Fruit fly (Drosophila melanogaster): ENCODE data around the gene CG9525.

CG9525 gene

dm6 chr2L:8957152-8957551, 5.0 kb downstream of the CG9525 start:
- TF ChIP-seq CG32532 (GFP tag; IDR thresholded peaks at IDR 0.05): no peak
- TF ChIP-seq CG14860 (GFP tag; IDR thresholded peaks at IDR 0.05; ENCODE audit: partially characterized antibody): no peak
- peak; percentile 72 for TF ChIP-seq sens (GFP tag)
- TF ChIP-seq twi (tag; optimal IDR thresholded peaks at IDR 0.05): peak; percentile 3
- TF ChIP-seq H15 (GFP tag; IDR thresholded peaks at IDR 0.05): no peak
- no peak for TF ChIP-seq CG7928 (GFP tag; optimal IDR thresholded peaks at IDR 0.05)
- peak; percentile 70 for TF ChIP-seq gem (tag; optimal IDR thresholded peaks at IDR 0.05)
- TF ChIP-seq CG8765 (GFP tag; IDR thresholded peaks at IDR 0.05): no peak
- no peak for TF ChIP-seq Bgb (GFP tag; IDR thresholded peaks at IDR 0.05; ENCODE audit: partially characterized antibody)
- TF ChIP-seq Antp (GFP tag; optimal IDR thresholded peaks at IDR 0.05): no peak
- peak; percentile 0 for TF ChIP-seq CG11504 (tag; optimal IDR thresholded peaks at IDR 0.05)
- TF ChIP-seq pnt (GFP tag; optimal IDR thresholded peaks at IDR 0.05): no peak
- peak; percentile 20; the same call in 1 of the 2 replicates for TF ChIP-seq Ada2b (GFP tag; IDR thresholded peaks at IDR 0.05)
- no peak for TF ChIP-seq CG7839 (tag; optimal IDR thresholded peaks at IDR 0.05)
- peak; percentile 52 for TF ChIP-seq zf30C (GFP tag; optimal IDR thresholded peaks at IDR 0.05)
- TF ChIP-seq chinmo (GFP tag; IDR thresholded peaks at IDR 0.05; ENCODE audit: partially characterized antibody): 0 out of 4 replicates have a peak, but pooled peaks have one; percentile 32

dm6 chr2L:8956336-8956726, 5.8 kb downstream of the CG9525 start:
- TF ChIP-seq CG3065 (GFP tag; optimal IDR thresholded peaks at IDR 0.05) (no peak), CG43689 (GFP tag; IDR thresholded peaks at IDR 0.05) (no peak), sug (tag; optimal IDR thresholded peaks at IDR 0.05) (peak; percentile 46), CG34376 (GFP tag; optimal IDR thresholded peaks at IDR 0.05) (peak; percentile 8), cwo (GFP tag; optimal IDR thresholded peaks at IDR 0.05) (peak; percentile 93), pros (GFP tag; optimal IDR thresholded peaks at IDR 0.05) (no peak), grn (GFP tag; optimal IDR thresholded peaks at IDR 0.05) (peak; percentile 62), CG18599 (GFP tag; optimal IDR thresholded peaks at IDR 0.05) (peak; percentile 19), sens (GFP tag) (peak; percentile 47), exex (tag; optimal IDR thresholded peaks at IDR 0.05) (peak; percentile 95), sd (tag; optimal IDR thresholded peaks at IDR 0.05) (peak; percentile 10), Pdp1 (GFP tag; optimal IDR thresholded peaks at IDR 0.05) (peak in 1 of 2 experiments; percentile 56), wdn (GFP tag; IDR thresholded peaks at IDR 0.05) (no peak)

- no peak for TF ChIP-seq Usf (GFP tag; optimal IDR thresholded peaks at IDR 0.05)
- TF ChIP-seq schlank (tag; optimal IDR thresholded peaks at IDR 0.05): peak; percentile 18
- no peak for TF ChIP-seq CG30431 (GFP tag; optimal IDR thresholded peaks at IDR 0.05)
- 0 out of 3 replicates have a peak, but pooled peaks have one; percentile 18 for TF ChIP-seq otp (GFP tag; IDR thresholded peaks at IDR 0.05)
- TF ChIP-seq Lpt (GFP tag; optimal IDR thresholded peaks at IDR 0.05): no peak
- TF ChIP-seq odd (GFP tag; optimal IDR thresholded peaks at IDR 0.05): no peak
- no peak for TF ChIP-seq ftz-f1 (GFP tag; optimal IDR thresholded peaks at IDR 0.05)
- no peak for TF ChIP-seq cad (GFP tag; optimal IDR thresholded peaks at IDR 0.05)
- peak; percentile 31 for TF ChIP-seq Dek (tag; optimal IDR thresholded peaks at IDR 0.05)
- no peak for TF ChIP-seq dysf (GFP tag; IDR thresholded peaks at IDR 0.05)
- no peak for TF ChIP-seq CG14860 (GFP tag; IDR thresholded peaks at IDR 0.05; ENCODE audit: partially characterized antibody)
- no peak for TF ChIP-seq CG10267 (tag; optimal IDR thresholded peaks at IDR 0.05)
- peak; percentile 17; the same call in 1 of the 2 replicates for TF ChIP-seq CG14014 (GFP tag; IDR thresholded peaks at IDR 0.05)
- TF ChIP-seq gem (tag; optimal IDR thresholded peaks at IDR 0.05): peak; percentile 38
- TF ChIP-seq nerfin-1 (tag; optimal IDR thresholded peaks at IDR 0.05): no peak
- TF ChIP-seq CG10543 (GFP tag; optimal IDR thresholded peaks at IDR 0.05): peak; percentile 1
- TF ChIP-seq twi (tag; optimal IDR thresholded peaks at IDR 0.05): no peak
- no peak for TF ChIP-seq CG7745 (tag; optimal IDR thresholded peaks at IDR 0.05)
- TF ChIP-seq BEAF-32 (GFP tag; optimal IDR thresholded peaks at IDR 0.05): no peak
- TF ChIP-seq CG2678 (tag; optimal IDR thresholded peaks at IDR 0.05): peak; percentile 29
- peak; percentile 4 for TF ChIP-seq her (GFP tag; optimal IDR thresholded peaks at IDR 0.05)
- TF ChIP-seq CG2116 (GFP tag; optimal IDR thresholded peaks at IDR 0.05): no peak
These were observed 6.4 kb downstream of the CG9525 start for dm6 chr2L:8955597-8956335.

Data from whole organism, embryonic.